Worm (Caenorhabditis elegans): ENCODE results near the gene lron-5.

The lron-5 gene

DNA sequence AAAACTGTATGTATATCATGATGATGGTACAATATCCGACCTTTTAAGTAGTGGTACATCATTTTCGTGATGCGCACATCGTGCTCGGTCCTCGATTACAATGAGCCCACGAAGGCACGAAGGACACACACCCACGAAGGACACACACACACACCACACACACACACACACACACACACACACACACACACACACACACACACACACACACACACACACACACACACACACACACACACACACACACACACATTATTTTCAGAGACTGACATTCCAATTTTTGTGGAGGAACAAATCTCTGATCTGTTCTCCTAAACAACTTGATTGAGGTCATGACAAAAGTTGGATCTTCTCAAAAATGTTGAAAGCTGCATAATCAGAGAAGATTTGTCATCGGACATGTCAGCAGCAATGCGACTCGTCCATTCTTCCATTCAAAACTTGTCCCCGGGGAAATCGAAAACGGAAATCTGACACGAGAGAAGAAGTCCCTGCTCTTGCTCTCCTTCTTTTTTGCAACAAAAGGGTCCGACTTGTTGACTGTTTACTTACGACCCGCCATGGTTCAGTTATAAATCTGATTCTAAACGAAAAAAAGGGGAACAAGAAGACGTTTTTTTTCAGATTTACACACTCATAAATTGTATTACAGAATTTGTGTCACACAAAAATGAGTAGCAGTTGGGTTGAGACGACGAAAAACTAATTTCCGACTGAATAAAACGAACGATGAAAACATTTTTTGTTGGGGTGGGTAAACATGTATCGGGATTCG is 3.5 kb downstream of the lron-5 start:
- TF ChIP-seq unc-62 (GFP tag; optimal IDR thresholded peaks at IDR 0.05) = no peak

DNA sequence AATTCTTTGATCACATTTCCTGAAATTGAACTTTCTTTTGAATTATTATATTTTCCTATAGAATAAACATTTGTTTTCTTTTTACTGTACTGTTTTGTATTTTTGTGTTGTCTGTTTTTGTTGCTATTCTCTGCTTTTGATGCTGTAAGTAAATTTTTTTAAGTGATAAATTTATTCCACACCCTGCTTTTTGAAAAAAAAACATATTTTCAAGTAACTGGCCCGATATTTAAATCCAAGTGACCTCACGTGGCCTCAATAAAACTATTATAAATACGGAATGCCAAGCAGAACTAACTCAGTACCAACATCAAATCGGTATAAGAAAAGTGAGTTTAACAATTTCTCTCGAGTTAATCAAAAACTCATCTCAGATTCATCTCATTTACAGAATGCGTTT is 5.3 kb downstream of the lron-5 start, which contains the start of gene clec-151:
clec-151 (plus strand) TSS at position 301 of the 400 bp plus-strand sequence.
- no peak for TF ChIP-seq unc-62 (GFP tag; optimal IDR thresholded peaks at IDR 0.05)

DNA sequence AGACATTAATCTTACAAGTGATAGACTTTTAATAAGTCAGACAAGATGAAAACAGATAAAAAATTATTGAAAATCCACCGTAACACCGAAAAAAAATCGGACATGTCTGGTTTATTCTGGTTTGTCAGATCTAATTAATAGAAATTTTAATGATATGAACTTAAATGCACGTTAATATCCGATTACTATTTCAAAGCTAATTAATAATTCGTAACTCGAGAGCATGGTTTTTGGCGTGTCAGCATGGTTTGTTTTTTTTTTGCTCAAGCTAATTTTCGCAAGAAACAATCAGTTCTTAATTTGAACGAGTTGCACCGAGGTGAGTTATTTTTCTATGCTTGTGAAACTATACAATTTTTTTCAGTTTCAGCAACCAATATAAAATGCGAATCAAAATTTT is 12.1 kb downstream of the lron-5 start, which contains the start of gene clec-153:
clec-153 (plus strand) TSS at position 301 of the 400 bp plus-strand sequence.
- TF ChIP-seq unc-62 (GFP tag; optimal IDR thresholded peaks at IDR 0.05) = no peak

DNA sequence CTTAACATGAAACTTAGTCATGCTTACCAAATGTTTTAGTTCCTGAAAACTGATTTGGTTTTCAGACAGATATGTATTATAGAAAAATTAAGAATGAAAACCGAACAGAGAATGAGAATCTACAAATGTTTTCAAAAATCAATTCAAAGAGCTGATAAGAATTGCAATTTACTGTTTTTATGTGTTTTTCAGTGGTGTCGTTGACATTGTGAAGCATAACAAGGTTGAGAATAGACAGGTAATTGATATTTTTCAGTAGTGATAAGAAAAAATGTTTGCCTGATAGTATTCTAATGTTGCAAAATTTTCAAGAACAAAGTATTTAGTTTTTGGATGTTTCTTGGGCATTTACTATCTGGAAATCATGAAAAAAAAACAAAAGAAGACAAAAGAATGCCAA is 20.4 kb downstream of the lron-5 start, which contains the start of gene pfas-1:
pfas-1 (minus strand) TSS at position 49 of the 400 bp plus-strand sequence.
- TF ChIP-seq unc-62 (GFP tag; optimal IDR thresholded peaks at IDR 0.05) = no peak

DNA sequence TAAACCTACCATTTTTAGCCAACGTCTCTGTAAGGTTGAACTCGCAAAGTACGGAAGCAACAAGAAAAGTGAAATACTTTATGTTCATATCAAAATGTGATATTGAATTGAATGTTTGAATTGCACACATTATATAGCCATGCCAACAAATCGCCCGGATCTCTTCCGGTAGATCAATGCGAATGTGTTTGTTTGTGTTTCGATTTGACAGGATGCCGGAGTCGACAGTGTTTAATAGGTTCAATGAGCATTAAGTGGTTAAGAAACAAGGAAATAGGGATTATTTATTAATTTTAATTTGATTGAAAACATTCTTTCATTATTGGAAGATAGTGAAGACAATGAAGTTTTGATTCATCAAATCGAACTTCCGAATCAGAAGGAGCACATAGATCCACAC is 23.4 kb downstream of the lron-5 start, which contains the start of gene pqn-29:
pqn-29 (minus strand) TSS at position 101 of the 400 bp plus-strand sequence.
- no peak for TF ChIP-seq unc-62 (GFP tag; optimal IDR thresholded peaks at IDR 0.05)

DNA sequence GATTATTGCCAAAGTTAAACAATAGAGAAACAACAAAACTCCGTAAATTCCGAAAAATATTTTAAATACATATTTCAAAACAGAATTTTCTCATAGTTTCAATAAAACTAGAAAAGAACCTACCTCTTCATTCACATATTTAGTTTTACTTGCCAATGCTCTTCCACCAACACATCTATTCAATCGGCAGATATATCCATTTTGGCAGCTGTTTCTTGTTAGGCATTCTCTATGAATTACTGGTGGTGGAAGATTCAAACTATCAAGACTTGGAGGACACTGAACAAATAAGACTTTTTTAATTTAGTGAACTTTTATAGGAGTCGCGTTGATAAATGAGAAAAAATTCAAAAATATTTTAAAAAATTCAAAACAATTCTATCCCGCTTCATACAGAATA is 24.5 kb downstream of the lron-5 start:
- no peak for TF ChIP-seq unc-62 (GFP tag; optimal IDR thresholded peaks at IDR 0.05)

DNA sequence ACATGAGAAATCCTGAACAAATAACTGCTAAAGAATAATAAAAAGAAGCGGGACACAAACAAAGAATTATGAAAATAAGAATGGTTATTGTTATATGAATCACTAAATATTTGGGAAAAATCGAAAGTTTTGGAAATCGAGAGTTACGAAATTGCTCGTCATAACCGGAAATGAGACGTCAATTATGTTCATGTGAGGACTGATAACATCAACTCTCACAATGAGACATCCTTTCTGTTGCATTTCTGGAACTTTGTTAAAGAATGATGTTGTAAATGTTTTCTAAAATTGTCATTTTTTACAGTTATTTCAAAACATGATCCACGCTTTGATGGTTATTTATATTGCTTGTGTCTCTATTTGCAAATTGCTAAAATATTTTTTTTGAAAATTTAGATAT is 25.0 kb downstream of the lron-5 start, which contains the start of gene T23F11.6:
T23F11.6 (minus strand) TSS at position 45 of the 400 bp plus-strand sequence.
- TF ChIP-seq unc-62 (GFP tag; optimal IDR thresholded peaks at IDR 0.05) = no peak

DNA sequence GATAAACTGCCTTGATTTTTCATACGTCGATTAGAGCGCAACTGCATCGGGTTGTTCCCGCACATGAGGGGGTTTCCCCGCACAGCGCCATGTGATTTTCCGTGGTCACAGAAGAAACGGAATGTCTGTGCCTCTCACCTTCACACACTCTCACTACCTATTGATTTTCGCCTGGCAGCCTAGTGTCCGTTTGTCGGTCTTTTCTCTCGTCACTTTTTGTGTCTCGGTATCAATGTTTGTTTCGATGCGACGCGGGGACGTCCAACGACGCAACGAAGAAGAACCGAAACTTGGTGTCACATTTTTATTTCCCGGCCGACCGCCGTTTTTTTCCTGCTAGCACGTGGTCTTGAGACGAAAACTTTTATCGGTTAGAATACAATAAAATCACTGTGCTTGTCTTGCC is 26.5 kb downstream of the lron-5 start:
- TF ChIP-seq unc-62 (GFP tag; optimal IDR thresholded peaks at IDR 0.05) = no peak

DNA sequence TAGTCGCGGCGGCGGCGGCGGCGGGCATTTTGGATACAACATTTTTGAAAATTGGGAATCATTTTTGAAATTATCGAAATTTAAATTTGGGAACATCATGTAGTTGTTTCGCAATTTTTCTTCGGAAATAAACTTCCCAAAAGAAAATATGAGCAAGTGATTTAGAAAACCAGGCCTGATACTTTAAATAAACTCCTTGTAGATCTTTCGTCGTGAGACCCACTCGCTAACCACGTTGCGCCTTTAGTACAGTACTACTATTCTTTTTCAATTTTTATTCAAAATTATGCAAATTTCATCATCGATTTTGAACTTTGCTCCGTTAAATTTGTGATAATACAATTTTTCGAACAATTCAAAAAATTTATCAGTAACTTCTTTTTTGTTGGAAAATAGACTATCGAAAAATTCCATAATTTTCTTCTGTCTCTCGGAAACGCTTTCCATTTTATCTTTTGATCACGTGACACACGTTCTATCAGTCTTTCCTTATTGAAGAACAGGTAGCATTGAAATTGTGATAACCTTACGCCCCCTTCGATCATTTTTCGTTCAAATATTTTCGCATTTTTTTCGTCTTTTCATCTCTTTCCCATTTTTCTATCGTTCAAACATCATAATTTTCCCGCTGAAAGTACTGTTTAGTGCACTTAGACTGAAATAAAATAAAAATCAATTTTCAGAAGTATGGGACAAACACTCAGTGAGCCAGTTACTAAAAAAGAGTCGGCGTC is 27.1 kb downstream of the lron-5 start, which contains the start of gene ppm-2:
ppm-2 (plus strand) TSS at position 684 of the 734 bp plus-strand sequence.
- TF ChIP-seq unc-62 (GFP tag; optimal IDR thresholded peaks at IDR 0.05) = no peak

DNA sequence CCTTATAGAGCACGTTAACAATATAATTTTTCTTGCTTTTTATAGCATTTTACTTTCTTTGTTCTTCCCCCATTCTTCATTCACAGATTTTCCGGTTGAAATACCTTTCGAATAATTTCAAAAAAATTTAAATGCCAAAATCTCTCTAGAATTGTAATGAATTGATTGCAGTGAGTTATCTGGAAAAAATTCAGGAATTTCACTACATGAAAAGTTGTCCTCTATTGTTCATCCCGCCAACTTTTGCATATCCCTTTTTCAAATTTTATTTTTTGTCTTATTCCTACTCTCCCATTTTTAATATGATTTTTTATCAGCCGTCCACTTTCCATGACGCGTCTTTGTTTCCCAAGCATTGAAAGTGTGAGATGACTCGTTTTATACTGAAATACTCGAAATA is 30.5 kb downstream of the lron-5 start:
- no peak for TF ChIP-seq unc-62 (GFP tag; optimal IDR thresholded peaks at IDR 0.05)

DNA sequence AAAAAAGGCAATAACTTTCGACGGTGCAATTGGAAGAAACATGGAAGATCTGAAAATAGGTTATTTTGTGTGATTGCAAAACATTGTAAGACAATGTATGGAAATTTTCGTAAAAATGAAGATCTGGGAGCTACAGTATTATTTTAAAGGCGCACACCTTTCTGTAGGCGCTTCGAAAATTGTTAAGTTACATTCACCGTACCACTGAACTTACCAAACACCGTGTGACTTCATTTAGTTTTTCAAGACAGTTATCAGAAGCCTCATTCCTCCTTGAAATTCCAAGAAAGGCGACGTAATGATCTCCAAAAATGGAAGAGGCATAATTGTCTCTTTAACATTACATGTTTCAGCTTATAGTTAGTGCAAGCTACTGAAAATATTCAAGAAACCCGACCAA is 31.1 kb downstream of the lron-5 start:
- TF ChIP-seq unc-62 (GFP tag; optimal IDR thresholded peaks at IDR 0.05) = no peak

DNA sequence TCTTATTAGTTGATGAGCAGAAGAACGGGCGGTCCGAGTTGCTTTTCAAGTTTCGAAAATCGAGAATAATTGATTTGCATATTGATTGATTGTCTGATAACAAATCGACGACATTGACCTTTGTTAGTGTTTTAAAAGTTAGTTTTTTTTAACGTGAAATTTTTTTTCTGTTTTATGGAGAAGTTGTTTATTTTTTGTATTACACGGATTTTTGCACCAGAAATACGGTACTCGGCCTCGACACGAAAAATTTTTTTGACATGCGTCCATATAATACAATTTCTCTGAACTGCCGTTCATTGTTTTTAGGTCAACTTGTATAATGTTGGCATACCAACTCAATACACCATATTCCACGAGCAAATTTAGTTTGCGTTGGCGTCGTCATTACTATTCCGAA is 32.6 kb downstream of the lron-5 start, which contains the start of gene T23F11.2:
T23F11.2 (minus strand) TSS at position 101 of the 400 bp plus-strand sequence.
- TF ChIP-seq unc-62 (GFP tag; optimal IDR thresholded peaks at IDR 0.05) = no peak

DNA sequence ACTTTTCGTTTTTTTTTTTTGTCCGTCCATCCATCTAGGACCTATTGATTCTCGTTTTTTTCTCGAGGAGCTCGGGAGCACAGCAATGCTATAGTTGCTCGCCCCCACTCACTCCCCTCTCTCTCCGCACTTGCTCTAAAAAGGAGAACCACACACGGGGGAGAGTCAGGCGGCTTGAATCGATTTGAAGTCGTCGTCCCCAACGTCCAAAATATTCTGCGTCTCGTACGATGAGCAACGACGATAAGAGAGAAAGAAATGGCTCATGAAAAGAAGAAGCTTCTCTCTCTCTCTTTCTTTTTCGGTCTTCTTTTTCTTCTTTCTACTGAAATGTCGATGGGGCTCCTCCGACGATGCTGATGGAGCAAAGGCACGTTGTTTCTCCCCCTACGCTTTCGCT is 33.6 kb downstream of the lron-5 start:
- no peak for TF ChIP-seq unc-62 (GFP tag; optimal IDR thresholded peaks at IDR 0.05)

DNA sequence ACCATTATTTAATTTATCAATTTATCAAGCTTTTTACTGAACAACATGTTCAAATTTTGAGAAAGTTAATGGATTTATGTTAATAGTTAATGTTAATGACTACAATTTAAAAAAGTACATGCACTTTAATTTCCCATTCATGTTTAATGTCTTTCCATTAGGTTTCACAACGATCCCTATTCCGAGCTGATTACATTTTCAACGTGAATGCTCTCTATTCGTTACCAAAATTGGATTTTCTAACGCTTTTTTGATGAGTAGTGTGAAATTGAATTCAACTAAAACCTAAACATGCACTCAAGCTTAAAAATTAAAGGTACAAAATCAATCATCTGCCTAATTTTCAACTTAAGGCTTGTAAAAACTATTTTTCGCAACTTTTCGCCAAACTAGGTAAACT is 34.6 kb downstream of the lron-5 start:
- no peak for TF ChIP-seq unc-62 (GFP tag; optimal IDR thresholded peaks at IDR 0.05)

DNA sequence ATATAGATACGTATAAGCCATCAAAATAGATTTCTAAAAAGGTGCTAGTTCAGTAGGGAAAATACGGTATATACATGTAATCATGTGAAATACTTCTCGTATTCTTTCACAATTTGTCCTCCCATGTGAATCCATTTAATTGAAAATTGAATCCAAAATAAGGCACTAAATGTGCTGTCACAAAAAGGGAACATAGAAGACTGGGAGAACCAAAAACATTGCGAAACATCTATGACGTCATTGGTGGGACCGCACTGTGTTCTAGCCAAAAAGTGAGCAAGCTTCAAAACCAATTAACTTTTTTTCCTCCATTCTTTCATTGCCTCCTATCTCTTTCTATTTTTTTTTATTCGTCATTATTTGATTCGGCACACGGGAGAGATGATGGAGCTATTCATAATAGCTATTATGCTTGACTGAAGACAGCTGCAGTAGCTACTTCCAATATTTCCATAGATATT is 35.6 kb downstream of the lron-5 start, which contains the start of gene cdka-1:
cdka-1 (plus strand) TSS at position 411 of the 461 bp plus-strand sequence.
- no peak for TF ChIP-seq unc-62 (GFP tag; optimal IDR thresholded peaks at IDR 0.05)

DNA sequence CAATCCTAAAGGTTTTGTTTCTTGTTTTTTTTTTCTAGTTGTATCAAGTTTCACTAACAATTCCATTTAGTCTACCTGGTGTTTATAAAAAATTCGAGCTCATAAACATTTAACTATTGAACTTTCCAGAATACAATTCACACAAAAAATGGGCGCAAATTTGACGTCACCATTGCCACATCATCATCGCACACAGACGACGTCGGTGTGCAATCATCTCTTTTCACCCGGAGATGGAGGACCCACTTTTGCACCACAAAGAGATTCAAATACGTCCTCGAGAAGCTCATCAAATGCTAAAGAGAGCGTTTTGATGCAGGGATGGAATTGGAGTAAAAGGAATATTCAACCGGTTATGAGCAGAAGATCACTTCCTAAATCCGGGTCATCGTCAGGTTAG is 36.6 kb downstream of the lron-5 start:
- no peak for TF ChIP-seq unc-62 (GFP tag; optimal IDR thresholded peaks at IDR 0.05)

All from whole organism, dauer.